Worm (Caenorhabditis elegans) whole organism, L2 larva: ENCODE data around the gene E04D5.5.

Source experiments
- C34F6.9 ChIP-seq: fragments of 150-350 bp; optimal IDR thresholded peaks from 2 replicates; lab custom pipeline; 2014; ENCODE audit warnings: missing biosample characterization, missing genetic modification characterization
- F13H6.1 ChIP-seq: sonication (generic microtip); optimal IDR thresholded peaks from 2 replicates; lab custom pipeline; 2016; ENCODE audit warnings: missing genetic modification characterization, missing compliant biosample characterization
- Y55F3AM.14 ChIP-seq: fragments of 200-800 bp; sonication (Bioruptor generic); optimal IDR thresholded peaks from 2 replicates; lab custom pipeline; 2018; ENCODE audit warnings: mild to moderate bottlenecking, missing genetic modification characterization, missing compliant biosample characterization
- blmp-1 ChIP-seq: sonication (generic microtip); optimal IDR thresholded peaks from 2 replicates; lab custom pipeline; 2017; ENCODE audit warnings: missing genetic modification characterization, mild to moderate bottlenecking, missing compliant biosample characterization, antibody characterized with exemption, moderate library complexity; ENCODE audit not compliant: insufficient read depth
- crh-2 ChIP-seq: sonication (generic microtip); optimal IDR thresholded peaks from 2 replicates; lab custom pipeline; 2017; ENCODE audit warnings: missing biosample characterization, missing genetic modification characterization
- dmd-4 ChIP-seq: sonication (generic microtip); optimal IDR thresholded peaks from 2 replicates; lab custom pipeline; 2017; ENCODE audit warnings: missing biosample characterization, missing genetic modification characterization
- egl-27 ChIP-seq: sonication (generic microtip); optimal IDR thresholded peaks from 3 replicates; lab custom pipeline; 2017; ENCODE audit warnings: missing biosample characterization, missing genetic modification reagents, missing genetic modification characterization
- elt-1 ChIP-seq: fragments of 150-350 bp; optimal IDR thresholded peaks from 2 replicates; lab custom pipeline; 2014; ENCODE audit warnings: missing biosample characterization, missing genetic modification characterization
- elt-3 ChIP-seq: sonication (generic microtip); optimal IDR thresholded peaks from 2 replicates; lab custom pipeline; 2017; ENCODE audit warnings: missing biosample characterization, missing genetic modification characterization
- fos-1 ChIP-seq: fragments of 150-350 bp; optimal IDR thresholded peaks from 2 replicates; lab custom pipeline; 2014; ENCODE audit warnings: missing biosample characterization, missing genetic modification characterization
- gmeb-1 ChIP-seq: fragments of 150-350 bp; optimal IDR thresholded peaks from 2 replicates; lab custom pipeline; 2014; ENCODE audit warnings: missing biosample characterization, missing genetic modification characterization
- lsy-2 ChIP-seq, 2 experiments: fragments of 150-350 bp in 1 of 2; sonication (generic microtip) in 1 of 2; optimal IDR thresholded peaks; 2 replicates each; lab custom pipeline; 2014 to 2017; ENCODE audit warnings: missing biosample characterization in 2 of 2, missing genetic modification characterization in 2 of 2
- mab-5 ChIP-seq: fragments of 150-350 bp; optimal IDR thresholded peaks from 2 replicates; lab custom pipeline; 2014; ENCODE audit warnings: missing biosample characterization, missing genetic modification characterization
- nhr-11 ChIP-seq: fragments of 150-350 bp; optimal IDR thresholded peaks from 2 replicates; lab custom pipeline; 2014; ENCODE audit warnings: missing biosample characterization, missing genetic modification characterization
- nhr-12 ChIP-seq: fragments of 150-350 bp; optimal IDR thresholded peaks from 2 replicates; lab custom pipeline; 2014; ENCODE audit warnings: missing biosample characterization, missing genetic modification characterization
- nhr-129 ChIP-seq: fragments of 150-350 bp; optimal IDR thresholded peaks from 2 replicates; lab custom pipeline; 2014; ENCODE audit warnings: missing biosample characterization, missing genetic modification characterization
- nhr-21 ChIP-seq: fragments of 150-350 bp; optimal IDR thresholded peaks from 2 replicates; lab custom pipeline; 2014; ENCODE audit warnings: missing biosample characterization, missing genetic modification characterization
- nhr-237 ChIP-seq: fragments of 150-350 bp; optimal IDR thresholded peaks from 2 replicates; lab custom pipeline; 2014; ENCODE audit warnings: missing biosample characterization, missing genetic modification characterization
- nhr-25 ChIP-seq: fragments of 150-350 bp; sonication (generic microtip); optimal IDR thresholded peaks from 3 replicates; lab custom pipeline; 2014; ENCODE audit warnings: missing biosample characterization, missing genetic modification characterization
- nhr-6 ChIP-seq: fragments of 150-350 bp; optimal IDR thresholded peaks from 2 replicates; lab custom pipeline; 2014; ENCODE audit warnings: missing biosample characterization, missing genetic modification characterization
- sem-4 ChIP-seq: fragments of 150-350 bp; optimal IDR thresholded peaks from 2 replicates; lab custom pipeline; 2014; ENCODE audit warnings: missing biosample characterization, missing genetic modification reagents, missing genetic modification characterization
- skn-1 ChIP-seq: sonication (generic microtip); optimal IDR thresholded peaks from 2 replicates; lab custom pipeline; 2017; ENCODE audit warnings: missing biosample characterization, missing genetic modification characterization
- sma-9 ChIP-seq, 2 experiments: fragments of 150-350 bp in 1 of 2; sonication (generic microtip) in 1 of 2; optimal IDR thresholded peaks; 2 replicates each; lab custom pipeline; 2014 to 2016; ENCODE audit warnings: missing genetic modification characterization in 2 of 2, mild to moderate bottlenecking in 1 of 2, missing biosample characterization in 1 of 2, missing compliant biosample characterization in 1 of 2, missing genetic modification reagents in 1 of 2, moderate library complexity in 1 of 2
- unc-55 ChIP-seq: fragments of 150-350 bp; sonication (generic microtip); optimal IDR thresholded peaks from 3 replicates; lab custom pipeline; 2014; ENCODE audit warnings: missing biosample characterization, missing genetic modification reagents, missing genetic modification characterization
- ztf-11 ChIP-seq: sonication (generic microtip); optimal IDR thresholded peaks from 2 replicates; lab custom pipeline; 2017; ENCODE audit warnings: missing biosample characterization, missing genetic modification characterization
- ztf-4 ChIP-seq: fragments of 150-350 bp; optimal IDR thresholded peaks from 2 replicates; lab custom pipeline; 2014; ENCODE audit warnings: missing biosample characterization, missing genetic modification characterization

E04D5.5 gene

ce11 chrII:10449707-10450106 is 38.6 kb downstream of the E04D5.5 start, which contains the start of gene lin-56:
TSS of gene lin-56 (plus strand) at chrII:10450007.
- TF ChIP-seq egl-27 (tag; lab: Kevin White, UChicago) (no peak), mab-5 (no peak), ztf-4 (no peak), fos-1 (tag; lab: Kevin White, UChicago) (no peak), elt-3 (tag; lab: Kevin White, UChicago) (no peak)

- TF ChIP-seq ztf-11 (tag; lab: Kevin White, UChicago) (no peak), ztf-4 (peak; percentile 60), Y55F3AM.14 (GFP tag; lab: Kevin White, UChicago) (no peak), sma-9 (GFP tag; optimal IDR thresholded peaks at IDR 0.05; lab: Kevin White, UChicago) (peak; percentile 12), sma-9 (tag; optimal IDR thresholded peaks at IDR 0.05; lab: Kevin White, UChicago) (no peak), crh-2 (tag; lab: Kevin White, UChicago) (peak; percentile 23), unc-55 (GFP tag; lab: Kevin White, UChicago) (peak; percentile 14), nhr-21 (tag; lab: Kevin White, UChicago) (peak; percentile 24), C34F6.9 (tag; lab: Kevin White, UChicago) (peak; percentile 49), nhr-12 (tag; lab: Kevin White, UChicago) (no peak), lsy-2 (tag; optimal IDR thresholded peaks at IDR 0.05; lab: Kevin White, UChicago) (peak in 1 of 2 experiments; percentile 28), nhr-25 (peak; percentile 36), nhr-6 (tag; lab: Kevin White, UChicago) (peak; percentile 15), nhr-129 (peak; percentile 0)
- TF ChIP-seq, all 48 proteins: peak for 10
These were observed 39.2 kb downstream of the E04D5.5 start for ce11 chrII:10450335-10450734.

ce11 chrII:10452620-10453019 is 41.5 kb downstream of the E04D5.5 start, which contains the start of gene ZK673.4:
TSS of gene ZK673.4 (plus strand) at chrII:10452920.
- TF ChIP-seq dmd-4 (no peak), fos-1 (tag; lab: Kevin White, UChicago) (no peak), C34F6.9 (tag; lab: Kevin White, UChicago) (no peak), nhr-237 (no peak), nhr-21 (tag; lab: Kevin White, UChicago) (no peak), nhr-6 (tag; lab: Kevin White, UChicago) (no peak), ztf-4 (no peak), elt-3 (tag; lab: Kevin White, UChicago) (no peak), nhr-25 (no peak)

- TF ChIP-seq blmp-1 (tag; lab: Kevin White, UChicago) = no peak
- TF ChIP-seq nhr-12 (tag; lab: Kevin White, UChicago) = no peak
- TF ChIP-seq nhr-6 (tag; lab: Kevin White, UChicago) = no peak
- TF ChIP-seq nhr-21 (tag; lab: Kevin White, UChicago) = no peak
- no peak for TF ChIP-seq C34F6.9 (tag; lab: Kevin White, UChicago)
- no peak for TF ChIP-seq skn-1 (tag; lab: Kevin White, UChicago)
- no peak for TF ChIP-seq nhr-11 (tag; lab: Kevin White, UChicago)
- no peak for TF ChIP-seq lsy-2 (tag; optimal IDR thresholded peaks at IDR 0.05; lab: Kevin White, UChicago)
- TF ChIP-seq sem-4 (tag; lab: Kevin White, UChicago) = no peak
- TF ChIP-seq elt-1 (tag; lab: Kevin White, UChicago) = no peak
These were observed 45.9 kb downstream of the E04D5.5 start, which contains the start of gene ZK673.11 for ce11 chrII:10456979-10457378. TSS of gene ZK673.11 (plus strand) at chrII:10457279.

ce11 chrII:10461207-10461606 is 50.1 kb downstream of the E04D5.5 start, which contains the start of gene ZK673.5:
TSS of gene ZK673.5 (plus strand) at chrII:10461507.
- TF ChIP-seq F13H6.1 (tag; lab: Kevin White, UChicago) (no peak), ztf-4 (no peak), elt-3 (tag; lab: Kevin White, UChicago) (no peak), nhr-129 (no peak), gmeb-1 (tag; lab: Kevin White, UChicago) (no peak)
- TF ChIP-seq, all 48 proteins: peak for 0
